Worm (Caenorhabditis elegans): ENCODE measurements around the gene usp-14.

DNA sequence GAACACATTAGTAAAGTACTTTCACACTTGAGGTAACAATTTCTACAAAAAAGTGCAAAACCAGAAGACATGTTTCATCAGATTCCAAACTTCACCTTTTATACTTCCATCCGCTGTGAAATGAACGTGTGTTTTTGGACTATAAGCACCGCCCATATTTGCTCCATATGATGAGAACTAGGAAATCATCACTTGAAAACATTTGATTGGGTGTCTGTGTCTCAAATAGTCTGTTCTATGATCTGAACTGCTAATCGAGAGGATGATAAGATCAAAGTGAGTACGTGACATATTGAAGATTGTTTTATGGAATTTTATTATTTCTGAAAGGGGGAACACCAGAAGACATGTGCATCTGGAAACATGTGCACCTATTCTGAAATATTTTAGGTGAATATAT lies 6.9 kb upstream of the usp-14 start:
- TF ChIP-seq hmg-4 (GFP tag; optimal IDR thresholded peaks at IDR 0.05) (no peak), ama-1 (optimal IDR thresholded peaks at IDR 0.05) (no peak), hnd-1 (tag; optimal IDR thresholded peaks at IDR 0.05) (no peak), F13C5.2 (tag; optimal IDR thresholded peaks at IDR 0.05) (no peak), flt-1 (GFP tag; IDR thresholded peaks at IDR 0.05) (no peak), tbx-37 (GFP tag; conservative IDR thresholded peaks at IDR 0.05) (no peak), scrt-1 (GFP tag; IDR thresholded peaks at IDR 0.05) (no peak)
